Fruit fly (Drosophila melanogaster): ENCODE data around the gene NP15.6.
A peak's percentile ranks its signal among the peaks of the same experiment; 100 is the strongest.

The NP15.6 gene

DNA sequence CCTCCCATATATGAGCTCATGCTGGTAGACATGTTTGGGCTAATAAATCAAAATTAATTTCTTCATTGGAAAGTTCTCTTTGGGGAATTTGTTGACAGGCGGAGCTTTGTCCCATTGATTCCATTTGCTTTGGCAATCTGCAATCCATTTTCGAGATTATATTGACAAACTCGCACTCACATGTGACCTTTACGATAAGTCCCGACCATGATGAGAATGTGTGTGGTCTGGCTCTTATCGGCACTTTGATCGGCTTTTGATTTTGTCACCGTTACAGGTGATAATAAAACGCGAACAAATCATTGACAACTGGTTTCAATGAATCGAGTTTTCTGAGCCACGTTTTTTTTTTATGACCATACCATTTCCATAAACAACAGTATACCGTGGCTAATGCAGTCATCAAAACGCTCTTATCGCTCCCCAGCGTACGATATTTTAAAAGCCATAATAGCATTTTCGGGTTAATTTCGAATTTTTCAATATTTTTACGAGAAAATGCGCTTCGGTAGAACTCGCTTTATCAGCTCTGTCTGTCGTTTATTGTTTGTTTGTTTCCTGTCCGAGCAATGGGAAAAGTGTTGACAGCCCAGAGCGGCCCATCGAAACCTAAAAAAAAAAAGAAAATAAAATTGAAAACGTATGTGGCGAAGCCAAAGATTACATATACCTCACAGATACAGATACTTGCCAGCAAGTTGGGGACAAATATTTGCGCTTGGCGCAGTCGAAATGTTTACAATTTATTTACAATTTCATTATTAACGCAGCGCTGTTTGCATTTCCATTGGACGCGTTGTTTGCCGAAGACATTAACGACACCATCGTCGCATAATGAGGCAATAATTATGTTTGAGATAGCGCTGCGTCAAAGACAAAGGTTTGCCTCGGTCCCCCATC, 29.5 kb upstream of the NP15.6 start (continued):
- TF ChIP-seq cad (GFP tag; optimal IDR thresholded peaks at IDR 0.05) (no peak), ranshi (GFP tag; IDR thresholded peaks at IDR 0.05) (no peak; the same call in 1 of the 2 replicates), Hr3 (GFP tag; optimal IDR thresholded peaks at IDR 0.05) (peak; percentile 11), wor (GFP tag; IDR thresholded peaks at IDR 0.05) (peak; percentile 20; the same call in 1 of the 2 replicates), CG15011 (GFP tag; optimal IDR thresholded peaks at IDR 0.05) (peak; percentile 53), CG15479 (GFP tag; optimal IDR thresholded peaks at IDR 0.05) (peak; percentile 65), eve (GFP tag; optimal IDR thresholded peaks at IDR 0.05) (peak in 1 of 2 experiments; percentile 78), Lim3 (GFP tag; IDR thresholded peaks at IDR 0.05) (no peak), HLHmδ (GFP tag; optimal IDR thresholded peaks at IDR 0.05) (peak; percentile 67), CG15073 (GFP tag; optimal IDR thresholded peaks at IDR 0.05) (peak; percentile 20), CG7928 (GFP tag; optimal IDR thresholded peaks at IDR 0.05) (no peak), CG5180 (GFP tag; optimal IDR thresholded peaks at IDR 0.05) (peak; percentile 68), hth (optimal IDR thresholded peaks at IDR 0.05) (no peak), CG10267 (tag; optimal IDR thresholded peaks at IDR 0.05) (peak; percentile 21), lmd (GFP tag; IDR thresholded peaks at IDR 0.05) (no peak), Hr39 (optimal IDR thresholded peaks at IDR 0.05) (no peak), vnd (GFP tag; IDR thresholded peaks at IDR 0.05; ENCODE audit: partially characterized antibody) (no peak), vfl (GFP tag; optimal IDR thresholded peaks at IDR 0.05) (no peak), CG13775 (GFP tag; optimal IDR thresholded peaks at IDR 0.05) (peak; percentile 65), tll (GFP tag; optimal IDR thresholded peaks at IDR 0.05) (peak in 1 of 2 experiments; percentile 43), Dad (GFP tag; optimal IDR thresholded peaks at IDR 0.05) (no peak), CG13296 (GFP tag; optimal IDR thresholded peaks at IDR 0.05) (peak; percentile 31), schlank (tag; optimal IDR thresholded peaks at IDR 0.05) (peak; percentile 10), CG4617 (GFP tag; optimal IDR thresholded peaks at IDR 0.05; ENCODE audit: borderline replicate concordance) (peak; percentile 33), Side (GFP tag; optimal IDR thresholded peaks at IDR 0.05) (peak; percentile 66), Nf-YA (GFP tag; IDR thresholded peaks at IDR 0.05) (no peak), rib (GFP tag; IDR thresholded peaks at IDR 0.05) (no peak), btn (GFP tag; optimal IDR thresholded peaks at IDR 0.05) (no peak), CG9876 (GFP tag; optimal IDR thresholded peaks at IDR 0.05) (peak; percentile 5), CG3995 (GFP tag; optimal IDR thresholded peaks at IDR 0.05) (no peak), CG8765 (GFP tag; IDR thresholded peaks at IDR 0.05) (no peak), Hand (GFP tag; optimal IDR thresholded peaks at IDR 0.05) (no peak), Max (GFP tag; optimal IDR thresholded peaks at IDR 0.05) (no peak), CG18011 (GFP tag; optimal IDR thresholded peaks at IDR 0.05) (peak; percentile 51), CG1024 (GFP tag; IDR thresholded peaks at IDR 0.05) (peak; percentile 55; the same call in 1 of the 2 replicates), Deaf1 (tag; optimal IDR thresholded peaks at IDR 0.05) (peak; percentile 0), Kr (GFP tag; optimal IDR thresholded peaks at IDR 0.05) (peak; percentile 95), TFAM (GFP tag; optimal IDR thresholded peaks at IDR 0.05) (no peak), da (GFP tag; optimal IDR thresholded peaks at IDR 0.05) (peak; percentile 45), CG17568 (GFP tag; optimal IDR thresholded peaks at IDR 0.05) (peak; percentile 95), dan (GFP tag; IDR thresholded peaks at IDR 0.05) (no peak), CG5245 (GFP tag; optimal IDR thresholded peaks at IDR 0.05) (no peak), dimm (GFP tag; IDR thresholded peaks at IDR 0.05) (peak; percentile 28; the same call in 1 of the 2 replicates), fru (optimal IDR thresholded peaks at IDR 0.05) (no peak), CG8281 (tag; optimal IDR thresholded peaks at IDR 0.05) (peak; percentile 64), pros (GFP tag; optimal IDR thresholded peaks at IDR 0.05) (no peak), CG18619 (GFP tag; optimal IDR thresholded peaks at IDR 0.05) (peak; percentile 86), chif (GFP tag; optimal IDR thresholded peaks at IDR 0.05) (peak; percentile 71 to 78), CG9727 (GFP tag; optimal IDR thresholded peaks at IDR 0.05) (peak; percentile 58), CG7987 (GFP tag; optimal IDR thresholded peaks at IDR 0.05) (peak; percentile 57)

All from whole organism, embryonic.